Worm (Caenorhabditis elegans) whole organism, L3 larva: ENCODE results near the gene twk-25.

Experiments
- aly-2 ChIP-seq: fragments of 150-350 bp; optimal IDR thresholded peaks from 2 replicates; lab custom pipeline; 2014; ENCODE audit warnings: missing biosample characterization, missing genetic modification characterization
- ama-1 ChIP-seq: fragments of 150-350 bp; optimal IDR thresholded peaks from 2 replicates; lab custom pipeline; 2018
- jun-1 ChIP-seq: fragments of 150-350 bp; optimal IDR thresholded peaks from 2 replicates; lab custom pipeline; 2014; ENCODE audit warnings: missing biosample characterization, missing genetic modification reagents, missing genetic modification characterization
- lin-15B ChIP-seq: fragments of 150-350 bp; optimal IDR thresholded peaks from 2 replicates; lab custom pipeline; 2014; ENCODE audit warnings: missing biosample characterization, missing genetic modification characterization
- nhr-237 ChIP-seq: fragments of 150-350 bp; optimal IDR thresholded peaks from 2 replicates; lab custom pipeline; 2014; ENCODE audit warnings: missing biosample characterization, missing genetic modification characterization
- pqm-1 ChIP-seq: fragments of 150-350 bp; optimal IDR thresholded peaks from 2 replicates; lab custom pipeline; 2017; ENCODE audit warnings: missing biosample characterization, missing genetic modification characterization, inconsistent platforms
- sea-2 ChIP-seq: fragments of 150-350 bp; sonication (generic microtip); optimal IDR thresholded peaks from 4 replicates; lab custom pipeline; 2014; ENCODE audit warnings: missing biosample characterization, missing genetic modification reagents, missing genetic modification characterization
- tbx-2 ChIP-seq: sonication (generic microtip); optimal IDR thresholded peaks from 2 replicates; lab custom pipeline; 2016; ENCODE audit warnings: mild to moderate bottlenecking, missing genetic modification characterization, missing compliant biosample characterization
- zag-1 ChIP-seq: fragments of 150-350 bp; optimal IDR thresholded peaks from 2 replicates; lab custom pipeline; 2014; ENCODE audit warnings: missing biosample characterization, missing genetic modification characterization
- ztf-11 ChIP-seq: fragments of 150-350 bp; optimal IDR thresholded peaks from 2 replicates; lab custom pipeline; 2014; ENCODE audit warnings: missing biosample characterization, missing genetic modification characterization

- TF ChIP-seq sea-2 (GFP tag; lab: Kevin White, UChicago) = no peak
- no peak for TF ChIP-seq pqm-1 (tag; lab: Kevin White, UChicago)
- no peak for TF ChIP-seq jun-1 (tag; lab: Kevin White, UChicago)
- TF ChIP-seq zag-1 (tag; lab: Kevin White, UChicago) = no peak
- no peak for TF ChIP-seq ztf-11
- TF ChIP-seq lin-15B (tag; lab: Kevin White, UChicago) = no peak
- TF ChIP-seq ama-1 (lab: Kevin White, UChicago) = no peak
- TF ChIP-seq nhr-237 (tag; lab: Kevin White, UChicago) = no peak
- TF ChIP-seq tbx-2 (tag; lab: Kevin White, UChicago) = no peak
- no peak for TF ChIP-seq aly-2 (tag; lab: Kevin White, UChicago)
These were observed 43.2 kb upstream of the twk-25 start for ce11 chrIV:11461335-11461734.
